Worm (Caenorhabditis elegans): ENCODE results near the gene nxf-2.
A peak's percentile ranks its signal among the peaks of the same experiment; 100 is the strongest.

The nxf-2 gene

DNA sequence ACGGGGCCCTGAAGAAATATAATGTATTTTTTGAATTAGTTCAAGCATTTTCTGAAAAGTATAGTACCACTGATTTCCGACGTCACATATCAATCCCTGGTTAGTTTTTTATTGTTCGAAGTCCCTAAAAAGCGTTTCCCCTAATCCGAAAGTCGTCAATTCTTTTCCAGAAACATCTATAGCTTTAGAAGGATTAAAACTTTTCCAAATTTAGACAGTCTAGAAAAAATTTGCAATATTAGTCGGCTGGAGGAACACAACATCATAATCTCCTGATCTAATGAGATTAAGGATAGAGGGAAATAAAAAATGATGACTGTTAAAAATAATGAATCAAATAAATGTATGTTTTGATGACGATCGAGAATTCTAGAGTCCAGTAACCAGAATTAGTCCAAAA, 39.6 kb downstream of the nxf-2 start:
- TF ChIP-seq snpc-4 (tag; optimal IDR thresholded peaks at IDR 0.05) (no peak), nhr-6 (tag; optimal IDR thresholded peaks at IDR 0.05) (no peak), ztf-4 (tag; optimal IDR thresholded peaks at IDR 0.05) (no peak), mdl-1 (tag; optimal IDR thresholded peaks at IDR 0.05) (no peak), ceh-16 (tag; optimal IDR thresholded peaks at IDR 0.05) (no peak), nhr-77 (tag; optimal IDR thresholded peaks at IDR 0.05) (no peak), nhr-237 (tag; optimal IDR thresholded peaks at IDR 0.05) (no peak), R02D3.7 (tag; optimal IDR thresholded peaks at IDR 0.05) (no peak), ama-1 (optimal IDR thresholded peaks at IDR 0.05) (no peak), nhr-10 (tag; optimal IDR thresholded peaks at IDR 0.05) (no peak), sma-9 (GFP tag; optimal IDR thresholded peaks at IDR 0.05) (no peak), sma-9 (tag; optimal IDR thresholded peaks at IDR 0.05) (no peak), elt-3 (tag; optimal IDR thresholded peaks at IDR 0.05) (no peak), ZK546.5 (tag; optimal IDR thresholded peaks at IDR 0.05) (no peak), lin-39 (tag; optimal IDR thresholded peaks at IDR 0.05) (no peak), lin-13 (GFP tag; optimal IDR thresholded peaks at IDR 0.05) (no peak), skn-1 (tag; optimal IDR thresholded peaks at IDR 0.05) (no peak)

DNA sequence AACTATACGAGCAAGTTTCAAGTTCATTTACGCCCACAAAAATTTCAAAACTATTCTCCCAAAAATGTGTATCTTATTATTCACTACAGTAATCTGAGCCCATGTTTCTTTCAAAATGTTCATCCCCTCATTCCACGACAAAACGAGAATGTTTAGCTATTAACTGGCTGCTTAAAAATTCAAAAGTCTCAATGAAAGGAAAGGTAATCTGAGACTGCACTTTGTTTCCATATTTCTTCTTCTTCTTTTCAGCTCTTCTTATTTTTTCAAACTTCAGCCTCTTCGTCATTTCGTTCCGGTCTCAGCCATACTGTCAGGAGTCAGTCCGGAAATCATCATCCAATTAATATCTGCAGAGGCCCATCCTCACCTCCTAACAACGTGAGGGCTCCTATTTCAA, 44.9 kb downstream of the nxf-2 start, which contains the start of gene unc-39:
Gene unc-39, plus strand, starts transcription at position 301 of the 400 bp plus-strand sequence.
- TF ChIP-seq nhr-11 (tag; optimal IDR thresholded peaks at IDR 0.05) (no peak), nhr-129 (tag; optimal IDR thresholded peaks at IDR 0.05) (no peak), R02D3.7 (tag; optimal IDR thresholded peaks at IDR 0.05) (no peak), ztf-11 (tag; optimal IDR thresholded peaks at IDR 0.05) (no peak), blmp-1 (tag; optimal IDR thresholded peaks at IDR 0.05; ENCODE audit: insufficient read depth) (no peak), nhr-237 (tag; optimal IDR thresholded peaks at IDR 0.05) (no peak), crh-2 (tag; optimal IDR thresholded peaks at IDR 0.05) (no peak), ZK546.5 (tag; optimal IDR thresholded peaks at IDR 0.05) (no peak), mdl-1 (tag; optimal IDR thresholded peaks at IDR 0.05) (no peak), alr-1 (tag; optimal IDR thresholded peaks at IDR 0.05) (no peak), nhr-6 (tag; optimal IDR thresholded peaks at IDR 0.05) (no peak), mbf-1 (tag; optimal IDR thresholded peaks at IDR 0.05) (no peak), nhr-23 (tag; optimal IDR thresholded peaks at IDR 0.05) (no peak), ztf-1 (GFP tag; conservative IDR thresholded peaks at IDR 0.05) (no peak), lin-11 (tag; optimal IDR thresholded peaks at IDR 0.05) (no peak), nhr-21 (tag; optimal IDR thresholded peaks at IDR 0.05) (no peak), sma-9 (GFP tag; optimal IDR thresholded peaks at IDR 0.05) (no peak), sma-9 (tag; optimal IDR thresholded peaks at IDR 0.05) (no peak)

DNA sequence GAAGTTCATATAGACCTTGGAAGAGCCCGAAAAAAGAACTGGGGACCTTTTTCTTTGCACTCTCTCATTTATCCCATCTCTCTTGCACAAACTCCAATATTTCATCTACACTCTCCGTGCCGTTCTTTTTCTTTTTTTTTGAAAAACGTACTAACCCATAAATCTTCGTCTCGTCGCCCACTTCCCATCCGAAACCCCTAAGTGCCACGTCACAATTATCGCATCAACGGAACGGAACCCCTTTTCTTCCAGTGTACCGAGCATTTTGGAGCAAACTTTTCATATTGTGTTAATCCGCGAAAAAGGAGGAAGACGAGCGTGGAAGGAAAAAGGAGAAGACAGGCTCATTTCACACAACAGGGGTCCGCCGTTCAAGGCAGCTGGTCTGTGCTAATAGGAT, 48.2 kb downstream of the nxf-2 start:
- TF ChIP-seq lsy-2 (tag; optimal IDR thresholded peaks at IDR 0.05), result no peak
- TF ChIP-seq nhr-25 (tag; optimal IDR thresholded peaks at IDR 0.05), result no peak
- TF ChIP-seq nhr-10 (tag; optimal IDR thresholded peaks at IDR 0.05), result no peak
- peak; percentile 45 for TF ChIP-seq mab-5 (tag; optimal IDR thresholded peaks at IDR 0.05)
- peak; percentile 63 for TF ChIP-seq crh-2 (tag; optimal IDR thresholded peaks at IDR 0.05)
- TF ChIP-seq zag-1 (tag; optimal IDR thresholded peaks at IDR 0.05), result peak; percentile 4

DNA sequence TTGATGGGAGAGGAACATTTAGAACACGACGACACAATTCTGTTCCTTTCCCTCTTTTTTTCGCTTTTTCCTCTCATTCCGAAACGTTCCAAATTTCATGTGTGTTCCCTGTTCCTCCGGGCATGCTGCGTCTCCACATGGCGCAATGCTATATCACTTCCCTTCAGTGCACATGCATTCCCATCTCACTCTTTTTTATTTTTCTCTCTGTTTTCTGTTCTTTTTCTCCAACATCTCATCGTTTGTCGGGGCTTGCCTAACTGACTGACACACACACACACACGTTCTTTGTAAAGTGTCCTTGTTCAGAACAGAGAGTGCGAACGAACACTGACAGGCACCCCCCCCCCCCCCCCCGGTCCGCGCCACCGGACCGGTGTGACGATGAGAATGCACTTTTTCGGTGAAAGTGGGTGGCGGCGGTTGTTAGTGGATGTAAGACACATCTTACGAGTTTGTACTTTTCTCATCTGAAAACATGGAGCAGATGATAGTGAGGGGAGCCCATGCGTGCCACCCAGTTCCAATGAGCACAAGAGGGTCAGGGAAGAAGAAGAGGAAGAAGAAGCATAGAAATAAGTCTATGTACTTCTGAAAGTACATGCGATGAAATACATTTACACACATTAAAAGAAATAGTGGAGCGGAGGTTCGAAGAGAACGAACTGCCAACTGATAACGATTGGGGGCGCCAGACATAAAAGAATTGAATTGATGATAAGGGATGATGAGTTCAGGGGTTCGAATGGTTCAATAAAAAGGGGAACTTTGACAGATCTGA, 49.2 kb downstream of the nxf-2 start:
- TF ChIP-seq lin-13 (GFP tag; optimal IDR thresholded peaks at IDR 0.05) (no peak), fos-1 (tag; optimal IDR thresholded peaks at IDR 0.05) (peak; percentile 95), ztf-11 (tag; optimal IDR thresholded peaks at IDR 0.05) (no peak), nhr-23 (tag; optimal IDR thresholded peaks at IDR 0.05) (no peak), blmp-1 (tag; optimal IDR thresholded peaks at IDR 0.05; ENCODE audit: insufficient read depth) (peak; percentile 96), F13H6.1 (tag; optimal IDR thresholded peaks at IDR 0.05) (no peak), skn-1 (tag; optimal IDR thresholded peaks at IDR 0.05) (peak; percentile 37), nhr-11 (tag; optimal IDR thresholded peaks at IDR 0.05) (no peak), ztf-1 (GFP tag; conservative IDR thresholded peaks at IDR 0.05) (no peak), nhr-21 (tag; optimal IDR thresholded peaks at IDR 0.05) (peak; percentile 44), mbf-1 (tag; optimal IDR thresholded peaks at IDR 0.05) (no peak), sma-9 (GFP tag; optimal IDR thresholded peaks at IDR 0.05) (peak; percentile 90), sma-9 (tag; optimal IDR thresholded peaks at IDR 0.05) (peak; percentile 7), C34F6.9 (tag; optimal IDR thresholded peaks at IDR 0.05) (peak; percentile 20), aly-2 (tag; optimal IDR thresholded peaks at IDR 0.05) (no peak), crh-2 (tag; optimal IDR thresholded peaks at IDR 0.05) (no peak), nhr-12 (tag; optimal IDR thresholded peaks at IDR 0.05) (no peak), Y55F3AM.14 (GFP tag; optimal IDR thresholded peaks at IDR 0.05) (peak; percentile 44), ceh-16 (tag; optimal IDR thresholded peaks at IDR 0.05) (peak; percentile 30), sem-4 (tag; optimal IDR thresholded peaks at IDR 0.05) (peak; percentile 84), mdl-1 (tag; optimal IDR thresholded peaks at IDR 0.05) (peak; percentile 60 to 69), egl-27 (tag; optimal IDR thresholded peaks at IDR 0.05) (peak; percentile 52), lsy-2 (tag; optimal IDR thresholded peaks at IDR 0.05) (peak in 1 of 2 experiments; percentile 52)

Data from whole organism, L2 larva.